Worm (Caenorhabditis elegans): ENCODE data around the gene srj-7.
A peak's percentile ranks its signal among the peaks of the same experiment; 100 is the strongest.

srj-7 gene

ce11 chrV:3227373-3227772 is 17.4 kb upstream of the srj-7 start, which contains the start of gene K08D9.2:
Gene K08D9.2 (plus strand): TSS chrV:3227673.
- TF ChIP-seq ceh-6 (GFP tag; optimal IDR thresholded peaks at IDR 0.05): no peak
- no peak for TF ChIP-seq unc-42 (tag; optimal IDR thresholded peaks at IDR 0.05)
- TF ChIP-seq ceh-45 (GFP tag; IDR thresholded peaks at IDR 0.05): no peak
- TF ChIP-seq hlh-30 (tag; optimal IDR thresholded peaks at IDR 0.05; ENCODE audit: insufficient read depth): no peak
- no peak for TF ChIP-seq hlh-8 (tag; optimal IDR thresholded peaks at IDR 0.05)
- TF ChIP-seq ceh-34 (tag; optimal IDR thresholded peaks at IDR 0.05): no peak
- TF ChIP-seq pat-9 (tag; optimal IDR thresholded peaks at IDR 0.05): no peak
- no peak for TF ChIP-seq ceh-24 (tag; optimal IDR thresholded peaks at IDR 0.05)
- no peak for TF ChIP-seq mec-3 (tag; optimal IDR thresholded peaks at IDR 0.05; ENCODE audit: borderline replicate concordance)
- no peak for TF ChIP-seq ama-1 (optimal IDR thresholded peaks at IDR 0.05)
- no peak for TF ChIP-seq ceh-31 (tag; optimal IDR thresholded peaks at IDR 0.05)
- no peak for TF ChIP-seq elt-2 (tag; optimal IDR thresholded peaks at IDR 0.05)
- TF ChIP-seq unc-3 (GFP tag; conservative IDR thresholded peaks at IDR 0.05): no peak
- no peak for TF ChIP-seq unc-3 (tag; optimal IDR thresholded peaks at IDR 0.05)
- no peak for TF ChIP-seq ets-4 (tag; optimal IDR thresholded peaks at IDR 0.05)
- no peak for TF ChIP-seq pax-1 (tag; optimal IDR thresholded peaks at IDR 0.05)
- TF ChIP-seq ref-2 (tag; optimal IDR thresholded peaks at IDR 0.05): no peak
- no peak for TF ChIP-seq nhr-232 (tag; optimal IDR thresholded peaks at IDR 0.05)
- no peak for TF ChIP-seq fkh-6 (tag; optimal IDR thresholded peaks at IDR 0.05)

DNA sequence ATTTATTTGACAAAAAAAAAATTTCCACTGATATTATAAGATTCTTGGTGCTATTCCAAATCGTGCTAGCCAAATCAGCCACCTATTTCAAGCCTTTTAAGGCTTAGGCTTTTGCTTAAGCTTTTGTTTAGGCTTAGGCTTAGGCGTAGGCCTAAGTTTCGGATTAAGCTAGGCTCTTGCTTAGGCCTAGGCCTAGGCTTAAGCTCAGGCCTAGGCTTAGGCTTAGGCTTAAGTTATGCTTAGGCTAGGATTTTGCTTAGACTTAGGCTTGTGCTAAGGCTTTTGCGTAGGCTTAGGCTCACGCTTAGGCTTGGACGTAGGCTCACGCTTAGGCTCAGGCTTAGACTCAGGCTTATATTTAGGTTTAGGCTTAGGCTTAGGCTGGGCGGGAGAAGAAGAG is 14.7 kb upstream of the srj-7 start:
- TF ChIP-seq fkh-6 (tag; optimal IDR thresholded peaks at IDR 0.05) (no peak), dve-1 (tag; optimal IDR thresholded peaks at IDR 0.05) (peak; percentile 61)

- TF ChIP-seq ceh-6 (GFP tag; optimal IDR thresholded peaks at IDR 0.05): no peak
- no peak for TF ChIP-seq hlh-30 (tag; optimal IDR thresholded peaks at IDR 0.05; ENCODE audit: insufficient read depth)
- TF ChIP-seq pha-2 (tag; optimal IDR thresholded peaks at IDR 0.05): no peak
- no peak for TF ChIP-seq lim-6 (tag; optimal IDR thresholded peaks at IDR 0.05)
- no peak for TF ChIP-seq dve-1 (tag; optimal IDR thresholded peaks at IDR 0.05)
- no peak for TF ChIP-seq lin-11 (tag; optimal IDR thresholded peaks at IDR 0.05)
- TF ChIP-seq nfya-1 (tag; optimal IDR thresholded peaks at IDR 0.05): no peak
- TF ChIP-seq T23F11.4 (GFP tag; optimal IDR thresholded peaks at IDR 0.05): no peak
- TF ChIP-seq ztf-16 (tag; optimal IDR thresholded peaks at IDR 0.05): no peak
- TF ChIP-seq ceh-9 (tag; optimal IDR thresholded peaks at IDR 0.05): no peak
- no peak for TF ChIP-seq K02D7.2 (tag; optimal IDR thresholded peaks at IDR 0.05)
- TF ChIP-seq madf-2 (tag; optimal IDR thresholded peaks at IDR 0.05): no peak
- no peak for TF ChIP-seq ceh-22 (tag; optimal IDR thresholded peaks at IDR 0.05)
- TF ChIP-seq F13H6.1 (tag; optimal IDR thresholded peaks at IDR 0.05): no peak
- no peak for TF ChIP-seq rnt-1 (tag; optimal IDR thresholded peaks at IDR 0.05)
- no peak for TF ChIP-seq elt-2 (tag; optimal IDR thresholded peaks at IDR 0.05)
Measured at ce11 chrV:3230597-3230996, 14.2 kb upstream of the srj-7 start, which contains the start of gene K08D9.10. Gene K08D9.10 (plus strand): TSS chrV:3230897.

ce11 chrV:3234887-3235286 is 9.9 kb upstream of the srj-7 start, which contains the start of gene K08D9.6:
Gene K08D9.6 (minus strand): TSS chrV:3234987.
- TF ChIP-seq hlh-6 (tag; optimal IDR thresholded peaks at IDR 0.05) (no peak), K02D7.2 (tag; optimal IDR thresholded peaks at IDR 0.05) (no peak), elt-2 (tag; optimal IDR thresholded peaks at IDR 0.05) (no peak), ceh-22 (tag; optimal IDR thresholded peaks at IDR 0.05) (no peak), madf-2 (tag; optimal IDR thresholded peaks at IDR 0.05) (no peak), unc-55 (GFP tag; optimal IDR thresholded peaks at IDR 0.05) (no peak), fkh-10 (GFP tag; optimal IDR thresholded peaks at IDR 0.05) (no peak), Y22D7AL.16 (tag; optimal IDR thresholded peaks at IDR 0.05) (no peak), ceh-31 (tag; optimal IDR thresholded peaks at IDR 0.05) (no peak), nhr-232 (tag; optimal IDR thresholded peaks at IDR 0.05) (no peak)

DNA sequence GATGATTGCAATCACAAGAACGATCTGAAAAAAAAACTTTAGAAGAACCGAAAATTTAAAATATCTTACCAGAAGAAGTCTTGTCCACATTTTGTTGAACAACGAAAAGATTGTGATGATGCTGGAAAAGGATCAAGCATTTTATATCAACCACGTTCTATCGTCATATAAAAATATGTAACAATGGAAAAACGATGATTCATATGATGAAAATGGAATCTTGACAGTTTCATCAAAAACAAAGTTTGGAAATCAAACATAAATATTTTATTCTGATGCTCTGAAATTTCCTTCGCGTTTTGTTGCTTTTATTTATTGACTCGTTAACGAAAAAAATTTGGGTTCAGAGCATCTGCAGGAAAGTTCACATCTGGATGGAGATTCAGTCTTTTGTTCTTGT is 8.2 kb upstream of the srj-7 start, which contains the start of the genes K08D9.9 and str-16:
TSS of gene K08D9.9 (minus strand) at position 101 of the 400 bp plus-strand sequence.
TSS of gene str-16 (plus strand) at position 266 of the 400 bp plus-strand sequence.
- TF ChIP-seq ceh-19 (GFP tag; optimal IDR thresholded peaks at IDR 0.05) (no peak), ahr-1 (tag; optimal IDR thresholded peaks at IDR 0.05) (no peak), ceh-6 (GFP tag; optimal IDR thresholded peaks at IDR 0.05) (no peak), Y22D7AL.16 (tag; optimal IDR thresholded peaks at IDR 0.05) (no peak), hlh-8 (tag; optimal IDR thresholded peaks at IDR 0.05) (no peak), ref-2 (tag; optimal IDR thresholded peaks at IDR 0.05) (no peak), hlh-6 (tag; optimal IDR thresholded peaks at IDR 0.05) (no peak), zip-5 (tag; optimal IDR thresholded peaks at IDR 0.05) (no peak), C08G9.2 (tag; optimal IDR thresholded peaks at IDR 0.05) (no peak), dmd-4 (tag; optimal IDR thresholded peaks at IDR 0.05; ENCODE audit: borderline replicate concordance) (no peak), ceh-24 (tag; optimal IDR thresholded peaks at IDR 0.05) (no peak), unc-55 (GFP tag; optimal IDR thresholded peaks at IDR 0.05) (no peak), pat-9 (tag; optimal IDR thresholded peaks at IDR 0.05) (no peak), hlh-30 (tag; optimal IDR thresholded peaks at IDR 0.05; ENCODE audit: insufficient read depth) (no peak), pqm-1 (tag; optimal IDR thresholded peaks at IDR 0.05) (no peak), ztf-16 (tag; optimal IDR thresholded peaks at IDR 0.05) (no peak), hlh-13 (GFP tag; optimal IDR thresholded peaks at IDR 0.05) (no peak), odd-2 (tag; optimal IDR thresholded peaks at IDR 0.05) (no peak), sdc-2 (tag; optimal IDR thresholded peaks at IDR 0.05) (no peak)

Data from whole organism, late embryonic.